Fruit fly (Drosophila melanogaster) Kc167 (cell line): Measurements from ENCODE around the gene subdued.

Experiments used
- Myc ChIP-seq: fragments of >200 bp; optimal IDR thresholded peaks from 2 replicates; lab custom pipeline; 2017; ENCODE audit warnings: missing external identifiers
- h ChIP-seq: fragments of >200 bp; optimal IDR thresholded peaks from 3 replicates; lab custom pipeline; 2018; ENCODE audit warnings: missing external identifiers
- psq ChIP-seq: fragments of >200 bp; optimal IDR thresholded peaks from 2 replicates; lab custom pipeline; 2017; ENCODE audit warnings: missing external identifiers
- ttk ChIP-seq: sonication (Bioruptor generic); optimal IDR thresholded peaks from 2 replicates; lab custom pipeline; 2017; ENCODE audit warnings: missing external identifiers

- TF ChIP-seq Myc (no peak), psq (lab: Kevin White, UChicago) (no peak), ttk (lab: Kevin White, UChicago) (no peak), h (lab: Kevin White, UChicago) (no peak)
Observed at dm6 chr3R:19600335-19600734, 42.2 kb downstream of the subdued start, which contains the start of gene CG7333.
